Fruit fly (Drosophila melanogaster) whole organism, embryonic: ENCODE measurements around the gene Ufsp2.

Source experiments
- Adf1 ChIP-seq: fragments of 200-800 bp; sonication (Bioruptor generic); IDR thresholded peaks from 2 replicates; pipeline ENCODE4 v1.3.6; 2022; ENCODE audit warnings: missing biosample characterization, missing genetic modification characterization
- Asciz ChIP-seq: fragments of 200-800 bp; sonication (Bioruptor generic); optimal IDR thresholded peaks from 2 replicates; lab custom pipeline; 2017; ENCODE audit warnings: missing biosample characterization, mild to moderate bottlenecking, missing genetic modification characterization, missing genetic modification reagents
- Atf3 ChIP-seq: fragments of 200-800 bp; sonication (Bioruptor generic); optimal IDR thresholded peaks from 3 replicates; lab custom pipeline; 2016; ENCODE audit warnings: missing biosample characterization, missing genetic modification characterization
- CG11723 ChIP-seq: fragments of 200-800 bp; sonication (Bioruptor generic); optimal IDR thresholded peaks from 2 replicates; lab custom pipeline; 2017; ENCODE audit warnings: missing biosample characterization, mild to moderate bottlenecking, missing genetic modification characterization
- CG12155 ChIP-seq: fragments of 200-800 bp; sonication (Bioruptor generic); optimal IDR thresholded peaks from 3 replicates; lab custom pipeline; 2016; ENCODE audit warnings: missing biosample characterization, missing genetic modification characterization
- CG12659 ChIP-seq: fragments of 200-800 bp; sonication (Bioruptor generic); optimal IDR thresholded peaks from 3 replicates; lab custom pipeline; 2017; ENCODE audit warnings: mild to moderate bottlenecking, missing biosample characterization, missing genetic modification reagents, missing genetic modification characterization
- CG14014 ChIP-seq: fragments of 200-800 bp; sonication (Bioruptor generic); IDR thresholded peaks from 2 replicates; pipeline ENCODE4 v1.3.6; 2022; ENCODE audit warnings: missing biosample characterization, missing genetic modification characterization
- CG14441 ChIP-seq: fragments of 200-800 bp; sonication (Bioruptor generic); IDR thresholded peaks from 2 replicates; pipeline ENCODE4 v1.3.6; 2022; ENCODE audit warnings: missing biosample characterization, missing genetic modification characterization
- CG14965 ChIP-seq: fragments of 200-800 bp; sonication (Bioruptor generic); optimal IDR thresholded peaks from 2 replicates; lab custom pipeline; 2016; ENCODE audit warnings: missing biosample characterization, missing genetic modification characterization, borderline replicate concordance
- CG15011 ChIP-seq: fragments of 200-800 bp; sonication (Bioruptor generic); optimal IDR thresholded peaks from 3 replicates; lab custom pipeline; 2018; ENCODE audit warnings: missing biosample characterization, mild to moderate bottlenecking, missing genetic modification characterization
- CG16815 ChIP-seq: fragments of 200-800 bp; sonication (Bioruptor generic); optimal IDR thresholded peaks from 3 replicates; lab custom pipeline; 2017; ENCODE audit warnings: missing biosample characterization, mild to moderate bottlenecking, missing genetic modification characterization
- CG2199 ChIP-seq: fragments of 200-800 bp; sonication (Bioruptor generic); IDR thresholded peaks from 3 replicates; pipeline ENCODE4 v1.3.6; 2022; ENCODE audit warnings: missing biosample characterization, missing genetic modification characterization
- CG2202 ChIP-seq: fragments of 200-800 bp; sonication (Bioruptor generic); optimal IDR thresholded peaks from 2 replicates; lab custom pipeline; 2018; ENCODE audit warnings: missing biosample characterization, mild to moderate bottlenecking, missing genetic modification characterization
- CG4282 ChIP-seq: fragments of 200-800 bp; sonication (Bioruptor generic); optimal IDR thresholded peaks from 2 replicates; lab custom pipeline; 2016; ENCODE audit warnings: missing biosample characterization, missing genetic modification characterization
- CG6791 ChIP-seq: fragments of 200-800 bp; sonication (Bioruptor generic); IDR thresholded peaks from 3 replicates; pipeline ENCODE4 v1.3.6; 2022; ENCODE audit warnings: missing biosample characterization, missing genetic modification characterization; ENCODE audit not compliant: partially characterized antibody
- CG7928 ChIP-seq: fragments of 200-800 bp; sonication (Bioruptor generic); optimal IDR thresholded peaks from 2 replicates; lab custom pipeline; 2017; ENCODE audit warnings: missing biosample characterization, mild to moderate bottlenecking, missing genetic modification characterization
- CG9437 ChIP-seq: fragments of 200-800 bp; sonication (Bioruptor generic); optimal IDR thresholded peaks from 2 replicates; lab custom pipeline; 2018; ENCODE audit warnings: missing biosample characterization, mild to moderate bottlenecking, missing genetic modification characterization
- CTCF ChIP-seq: fragments of 200-800 bp; sonication (Bioruptor generic); optimal IDR thresholded peaks from 2 replicates; lab custom pipeline; 2017; ENCODE audit warnings: missing biosample characterization, mild to moderate bottlenecking, missing genetic modification characterization, moderate library complexity
- Deaf1 ChIP-seq: fragments of 200-800 bp; optimal IDR thresholded peaks from 3 replicates; lab custom pipeline; 2019; ENCODE audit warnings: missing biosample characterization, mild to moderate bottlenecking, missing genetic modification characterization, moderate library complexity
- Dll ChIP-seq: fragments of 200-800 bp; sonication (Bioruptor generic); IDR thresholded peaks from 4 replicates; pipeline ENCODE4 v1.3.6; 2022; ENCODE audit warnings: missing biosample characterization, missing genetic modification characterization; ENCODE audit not compliant: partially characterized antibody
- Dp ChIP-seq: fragments of 200-800 bp; sonication (Bioruptor generic); optimal IDR thresholded peaks from 2 replicates; lab custom pipeline; 2018; ENCODE audit warnings: missing biosample characterization, mild to moderate bottlenecking, missing genetic modification characterization, moderate library complexity
- Ets97D ChIP-seq: fragments of 200-800 bp; sonication (Bioruptor generic); optimal IDR thresholded peaks from 3 replicates; lab custom pipeline; 2016; ENCODE audit warnings: missing biosample characterization, missing genetic modification characterization
- H15 ChIP-seq: fragments of 200-800 bp; sonication (Bioruptor generic); IDR thresholded peaks from 3 replicates; pipeline ENCODE4 v1.3.6; 2022; ENCODE audit warnings: missing biosample characterization, missing genetic modification characterization
- Hand ChIP-seq: fragments of 200-800 bp; sonication (Bioruptor generic); optimal IDR thresholded peaks from 2 replicates; lab custom pipeline; 2017; ENCODE audit warnings: mild to moderate bottlenecking, missing biosample characterization, missing genetic modification reagents, missing genetic modification characterization
- Hey ChIP-seq: fragments of 200-800 bp; sonication (Bioruptor generic); optimal IDR thresholded peaks from 3 replicates; lab custom pipeline; 2018; ENCODE audit warnings: missing biosample characterization, mild to moderate bottlenecking, missing genetic modification characterization
- Hr51 ChIP-seq, 2 experiments: fragments of 200-800 bp; sonication (Bioruptor generic); optimal IDR thresholded peaks; 2 replicates in 1 of 2; 3 replicates in 1 of 2; lab custom pipeline; 2016 to 2018; ENCODE audit warnings: missing biosample characterization in 2 of 2, missing genetic modification characterization in 2 of 2, mild to moderate bottlenecking in 1 of 2, moderate library complexity in 1 of 2
- Myb ChIP-seq: fragments of 200-800 bp; sonication (Bioruptor generic); optimal IDR thresholded peaks from 2 replicates; lab custom pipeline; 2016; ENCODE audit warnings: missing biosample characterization, missing genetic modification characterization
- Side ChIP-seq: fragments of 200-800 bp; sonication (Bioruptor generic); optimal IDR thresholded peaks from 2 replicates; lab custom pipeline; 2016; ENCODE audit warnings: missing biosample characterization, missing genetic modification characterization
- Sin3A ChIP-seq: fragments of >200 bp; optimal IDR thresholded peaks from 2 replicates; lab custom pipeline; 2018
- Sox100B ChIP-seq: fragments of 200-800 bp; sonication (Bioruptor generic); optimal IDR thresholded peaks from 3 replicates; lab custom pipeline; 2018; ENCODE audit warnings: missing biosample characterization, mild to moderate bottlenecking, missing genetic modification characterization
- Sry-β ChIP-seq: fragments of 200-800 bp; sonication (Bioruptor generic); optimal IDR thresholded peaks from 2 replicates; lab custom pipeline; 2018; ENCODE audit warnings: missing biosample characterization, mild to moderate bottlenecking, missing genetic modification characterization, moderate library complexity
- al ChIP-seq: fragments of 200-800 bp; sonication (Bioruptor generic); IDR thresholded peaks from 2 replicates; pipeline ENCODE4 v1.3.6; 2022; ENCODE audit warnings: missing biosample characterization, missing genetic modification characterization
- bowl ChIP-seq: fragments of 200-800 bp; sonication (Bioruptor generic); IDR thresholded peaks from 2 replicates; pipeline ENCODE4 v1.3.6; 2022; ENCODE audit warnings: missing biosample characterization, missing genetic modification characterization
- disco-r ChIP-seq: fragments of 200-800 bp; sonication (Bioruptor generic); optimal IDR thresholded peaks from 2 replicates; lab custom pipeline; 2016; ENCODE audit warnings: missing biosample characterization, missing genetic modification characterization
- fd3F ChIP-seq: fragments of 200-800 bp; sonication (Bioruptor generic); optimal IDR thresholded peaks from 2 replicates; lab custom pipeline; 2018; ENCODE audit warnings: missing biosample characterization, mild to moderate bottlenecking, missing genetic modification characterization, moderate library complexity
- ftz-f1 ChIP-seq: fragments of 200-800 bp; sonication (Bioruptor generic); optimal IDR thresholded peaks from 2 replicates; lab custom pipeline; 2016; ENCODE audit warnings: missing biosample characterization, missing genetic modification characterization
- gem ChIP-seq: fragments of 200-800 bp; sonication (Bioruptor generic); optimal IDR thresholded peaks from 2 replicates; lab custom pipeline; 2019; ENCODE audit warnings: missing biosample characterization, mild to moderate bottlenecking, missing genetic modification characterization, moderate library complexity
- gfzf ChIP-seq: fragments of 200-800 bp; sonication (Bioruptor generic); optimal IDR thresholded peaks from 2 replicates; lab custom pipeline; 2016; ENCODE audit warnings: missing biosample characterization, mild to moderate bottlenecking, missing genetic modification characterization, moderate library complexity
- h ChIP-seq: fragments of >200 bp; optimal IDR thresholded peaks from 2 replicates; lab custom pipeline; 2017
- inv ChIP-seq: fragments of 200-800 bp; sonication (Bioruptor generic); IDR thresholded peaks from 2 replicates; pipeline ENCODE4 v1.3.6; 2022; ENCODE audit warnings: missing biosample characterization, missing genetic modification characterization; ENCODE audit not compliant: partially characterized antibody
- lola ChIP-seq, 3 experiments: fragments of >200 bp in 2 of 3; fragments of 200-800 bp in 1 of 3; sonication (Bioruptor generic) in 1 of 3; optimal IDR thresholded peaks; 2 replicates each; lab custom pipeline; 2017 to 2019; ENCODE audit warnings: missing biosample characterization in 3 of 3, missing genetic modification characterization in 3 of 3, mild to moderate bottlenecking in 1 of 3, moderate library complexity in 1 of 3
- maf-S ChIP-seq: fragments of 200-800 bp; sonication (Bioruptor generic); optimal IDR thresholded peaks from 2 replicates; lab custom pipeline; 2016; ENCODE audit warnings: missing biosample characterization, missing genetic modification characterization
- nerfin-1 ChIP-seq: fragments of 200-800 bp; sonication (Bioruptor generic); optimal IDR thresholded peaks from 3 replicates; lab custom pipeline; 2019; ENCODE audit warnings: missing biosample characterization, mild to moderate bottlenecking, missing genetic modification characterization, moderate library complexity
- nom ChIP-seq: fragments of 200-800 bp; sonication (Bioruptor generic); optimal IDR thresholded peaks from 2 replicates; lab custom pipeline; 2017; ENCODE audit warnings: missing biosample characterization, missing genetic modification characterization, mild to moderate bottlenecking, moderate library complexity, missing genetic modification reagents
- pzg ChIP-seq: fragments of 200-800 bp; sonication (Bioruptor generic); optimal IDR thresholded peaks from 3 replicates; lab custom pipeline; 2018; ENCODE audit warnings: missing biosample characterization, mild to moderate bottlenecking, missing genetic modification characterization, moderate library complexity
- run ChIP-seq: fragments of 200-800 bp; sonication (Bioruptor generic); optimal IDR thresholded peaks from 3 replicates; lab custom pipeline; 2018; ENCODE audit warnings: missing biosample characterization, mild to moderate bottlenecking, missing genetic modification characterization
- sc ChIP-seq, 3 experiments: fragments of >200 bp in 2 of 3; fragments of 200-800 bp in 1 of 3; sonication (Bioruptor generic) in 1 of 3; optimal IDR thresholded peaks; 2 replicates in 2 of 3; 3 replicates in 1 of 3; lab custom pipeline; 2017; ENCODE audit warnings: mild to moderate bottlenecking in 1 of 3, missing biosample characterization in 1 of 3, missing genetic modification characterization in 1 of 3, missing genetic modification reagents in 1 of 3
- sens ChIP-seq: fragments of 200-800 bp; sonication (Bioruptor generic); peaks from one replicate; lab custom pipeline; 2016; ENCODE audit warnings: missing biosample characterization, missing genetic modification characterization
- stc ChIP-seq: fragments of 200-800 bp; sonication (Bioruptor generic); IDR thresholded peaks from 2 replicates; pipeline ENCODE4 v1.3.6; 2022; ENCODE audit warnings: missing biosample characterization, missing genetic modification characterization
- tup ChIP-seq: fragments of 200-800 bp; sonication (Bioruptor generic); optimal IDR thresholded peaks from 2 replicates; lab custom pipeline; 2016; ENCODE audit warnings: missing biosample characterization, mild to moderate bottlenecking, missing genetic modification characterization, moderate library complexity
- unc-4 ChIP-seq: fragments of 200-800 bp; sonication (Bioruptor generic); IDR thresholded peaks from 2 replicates; pipeline ENCODE4 v1.3.6; 2022; ENCODE audit warnings: missing biosample characterization, missing genetic modification characterization; ENCODE audit not compliant: partially characterized antibody

Gene Ufsp2

dm6 chr3L:15583504-15583903, 7.1 kb downstream of the Ufsp2 start, which contains the start of gene AIMP2 (continued):
- TF ChIP-seq stc (no peak), Hr51 (GFP tag; optimal IDR thresholded peaks at IDR 0.05; lab: Kevin White, UChicago) (no peak), Atf3 (GFP tag; lab: Kevin White, UChicago) (no peak), CTCF (GFP tag; lab: Kevin White, UChicago) (no peak), CG15011 (GFP tag; lab: Kevin White, UChicago) (no peak), CG9437 (GFP tag; lab: Kevin White, UChicago) (no peak), Side (GFP tag; lab: Kevin White, UChicago) (no peak), Myb (peak; percentile 72), CG16815 (GFP tag; lab: Kevin White, UChicago) (no peak), unc-4 (GFP tag; lab: Robert Waterston, UW) (peak; percentile 49), CG11723 (no peak), CG14965 (GFP tag; lab: Kevin White, UChicago) (no peak), Dp (peak; percentile 83), CG12155 (GFP tag; lab: Kevin White, UChicago) (no peak), CG7928 (GFP tag; lab: Kevin White, UChicago) (no peak), al (no peak), pzg (GFP tag; lab: Kevin White, UChicago) (peak; percentile 66), ftz-f1 (GFP tag; lab: Kevin White, UChicago) (no peak), tup (GFP tag; lab: Kevin White, UChicago) (no peak), Ets97D (GFP tag; lab: Kevin White, UChicago) (peak; percentile 11), CG14441 (GFP tag; lab: Robert Waterston, UW) (no peak), CG6791 (peak; percentile 30; the same call in 1 of the 3 replicates), inv (GFP tag; lab: Robert Waterston, UW) (0 out of 2 replicates have a peak, but pooled peaks have one; percentile 13), CG14014 (no peak), sc (optimal IDR thresholded peaks at IDR 0.05; lab: Kevin White, UChicago) (no peak), sc (GFP tag; optimal IDR thresholded peaks at IDR 0.05; lab: Kevin White, UChicago) (no peak), Sin3A (lab: Kevin White, UChicago) (no peak), CG12659 (GFP tag; lab: Kevin White, UChicago) (peak; percentile 15), Hey (tag; lab: Kevin White, UChicago) (no peak), Deaf1 (tag; lab: Kevin White, UChicago) (no peak), Sry-β (no peak), sens (GFP tag; lab: Kevin White, UChicago) (no peak), Asciz (GFP tag; lab: Kevin White, UChicago) (no peak), Hand (GFP tag; lab: Kevin White, UChicago) (no peak), gem (no peak), Adf1 (GFP tag; lab: Robert Waterston, UW) (no peak), nerfin-1 (tag; lab: Kevin White, UChicago) (no peak), h (no peak), nom (GFP tag; lab: Kevin White, UChicago) (no peak), run (tag; lab: Kevin White, UChicago) (no peak), Sox100B (GFP tag; lab: Kevin White, UChicago) (no peak), gfzf (GFP tag; lab: Kevin White, UChicago) (peak; percentile 80), CG4282 (no peak), bowl (GFP tag; lab: Robert Waterston, UW) (no peak), lola (GFP tag; optimal IDR thresholded peaks at IDR 0.05; lab: Kevin White, UChicago) (no peak), CG2199 (GFP tag; lab: Robert Waterston, UW) (no peak), H15 (GFP tag; lab: Robert Waterston, UW) (no peak), fd3F (GFP tag; lab: Kevin White, UChicago) (no peak), maf-S (GFP tag; lab: Kevin White, UChicago) (no peak), CG2202 (tag; lab: Kevin White, UChicago) (no peak), disco-r (GFP tag; lab: Kevin White, UChicago) (no peak), Dll (GFP tag; lab: Robert Waterston, UW) (no peak)
